Worm (Caenorhabditis elegans): ENCODE data around the gene mtss-1.

The mtss-1 gene

ce11 chrIII:8782744-8783143, 14.6 kb downstream of the mtss-1 start:
- TF ChIP-seq unc-62 (GFP tag; optimal IDR thresholded peaks at IDR 0.05), result no peak
- TF ChIP-seq nfya-1 (tag; optimal IDR thresholded peaks at IDR 0.05; ENCODE audit: insufficient read depth), result peak; percentile 21
- TF ChIP-seq hmg-11 (tag; optimal IDR thresholded peaks at IDR 0.05), result no peak
- no peak for TF ChIP-seq ceh-16 (tag; optimal IDR thresholded peaks at IDR 0.05)
- peak; percentile 17 for TF ChIP-seq jun-1 (tag; optimal IDR thresholded peaks at IDR 0.05)
- TF ChIP-seq egl-5 (tag; optimal IDR thresholded peaks at IDR 0.05), result no peak
- TF ChIP-seq pha-4 (tag; optimal IDR thresholded peaks at IDR 0.05), result peak; percentile 6
- peak; percentile 75 for TF ChIP-seq pqm-1 (tag; optimal IDR thresholded peaks at IDR 0.05)
- TF ChIP-seq nhr-25 (tag; optimal IDR thresholded peaks at IDR 0.05), result peak; percentile 10
- TF ChIP-seq nhr-67 (tag; optimal IDR thresholded peaks at IDR 0.05), result no peak
- no peak for TF ChIP-seq fkh-2 (tag; optimal IDR thresholded peaks at IDR 0.05)
- TF ChIP-seq elt-2 (tag; optimal IDR thresholded peaks at IDR 0.05), result peak; percentile 74
- TF ChIP-seq ama-1 (optimal IDR thresholded peaks at IDR 0.05), result no peak

- TF ChIP-seq skn-1 (tag; optimal IDR thresholded peaks at IDR 0.05) (no peak), ceh-9 (tag; optimal IDR thresholded peaks at IDR 0.05) (no peak)
These were observed 16.4 kb downstream of the mtss-1 start for ce11 chrIII:8784500-8784899.

- TF ChIP-seq jun-1 (tag; optimal IDR thresholded peaks at IDR 0.05) (peak; percentile 69), mdl-1 (tag; optimal IDR thresholded peaks at IDR 0.05) (peak; percentile 71), nhr-67 (tag; optimal IDR thresholded peaks at IDR 0.05) (no peak), ztf-4 (tag; optimal IDR thresholded peaks at IDR 0.05) (no peak), nhr-12 (tag; optimal IDR thresholded peaks at IDR 0.05) (no peak), elt-2 (tag; optimal IDR thresholded peaks at IDR 0.05) (peak; percentile 28), daf-12 (tag; optimal IDR thresholded peaks at IDR 0.05) (no peak), lin-39 (tag; optimal IDR thresholded peaks at IDR 0.05) (peak; percentile 80), elt-1 (tag; optimal IDR thresholded peaks at IDR 0.05) (no peak), nhr-237 (tag; optimal IDR thresholded peaks at IDR 0.05) (no peak), aly-2 (tag; optimal IDR thresholded peaks at IDR 0.05) (no peak), unc-62 (GFP tag; optimal IDR thresholded peaks at IDR 0.05) (no peak), nhr-23 (tag; optimal IDR thresholded peaks at IDR 0.05) (no peak), nhr-11 (tag; optimal IDR thresholded peaks at IDR 0.05) (peak; percentile 36), pqm-1 (tag; optimal IDR thresholded peaks at IDR 0.05) (peak; percentile 36), pha-4 (tag; optimal IDR thresholded peaks at IDR 0.05) (peak; percentile 96), nfya-1 (tag; optimal IDR thresholded peaks at IDR 0.05; ENCODE audit: insufficient read depth) (peak; percentile 64), mml-1 (tag; optimal IDR thresholded peaks at IDR 0.05) (no peak), lin-15B (tag; optimal IDR thresholded peaks at IDR 0.05) (peak; percentile 27), R02D3.7 (tag; optimal IDR thresholded peaks at IDR 0.05) (no peak)
These were observed 17.3 kb downstream of the mtss-1 start for ce11 chrIII:8785426-8785825.

- TF ChIP-seq elt-2 (tag; optimal IDR thresholded peaks at IDR 0.05) (no peak), nhr-12 (tag; optimal IDR thresholded peaks at IDR 0.05) (no peak), nhr-67 (tag; optimal IDR thresholded peaks at IDR 0.05) (no peak), ceh-9 (tag; optimal IDR thresholded peaks at IDR 0.05) (no peak), nhr-43 (tag; optimal IDR thresholded peaks at IDR 0.05; ENCODE audit: poor library complexity, severe bottlenecking) (no peak), ceh-82 (tag; optimal IDR thresholded peaks at IDR 0.05) (no peak), aly-2 (tag; optimal IDR thresholded peaks at IDR 0.05) (no peak), eor-1 (tag; optimal IDR thresholded peaks at IDR 0.05) (no peak), ZK546.5 (tag; optimal IDR thresholded peaks at IDR 0.05) (no peak), ztf-4 (tag; optimal IDR thresholded peaks at IDR 0.05) (no peak), snpc-4 (tag; optimal IDR thresholded peaks at IDR 0.05) (no peak), nhr-76 (tag; optimal IDR thresholded peaks at IDR 0.05) (no peak), egl-27 (tag; optimal IDR thresholded peaks at IDR 0.05) (no peak)
These were observed 18.0 kb downstream of the mtss-1 start, which contains the start of gene K02D10.8 for ce11 chrIII:8786077-8786476. TSS of gene K02D10.8 (plus strand) at chrIII:8786377.

- TF ChIP-seq nhr-12 (tag; optimal IDR thresholded peaks at IDR 0.05) (no peak), lin-39 (tag; optimal IDR thresholded peaks at IDR 0.05) (peak; percentile 73), egl-5 (tag; optimal IDR thresholded peaks at IDR 0.05) (peak; percentile 32), lin-15B (tag; optimal IDR thresholded peaks at IDR 0.05) (peak; percentile 17), nfya-1 (tag; optimal IDR thresholded peaks at IDR 0.05; ENCODE audit: insufficient read depth) (peak; percentile 25), lsy-12 (tag; optimal IDR thresholded peaks at IDR 0.05) (no peak), hmg-11 (tag; optimal IDR thresholded peaks at IDR 0.05) (peak; percentile 40)
These were observed 20.6 kb downstream of the mtss-1 start for ce11 chrIII:8788690-8789089.
